Worm (Caenorhabditis elegans) whole organism, late embryonic: ENCODE data around the gene C14C11.7.

ENCODE experiments used
- C08G9.2 ChIP-seq: sonication (generic microtip); optimal IDR thresholded peaks from 2 replicates; lab custom pipeline; 2016; ENCODE audit warnings: mild to moderate bottlenecking, missing genetic modification characterization, moderate library complexity, missing compliant biosample characterization
- C38D4.7 ChIP-seq: fragments of 200-800 bp; sonication (Bioruptor generic); optimal IDR thresholded peaks from 2 replicates; lab custom pipeline; 2018; ENCODE audit warnings: mild to moderate bottlenecking, missing genetic modification characterization, moderate library complexity, missing compliant biosample characterization
- K09A11.1 ChIP-seq: sonication (generic microtip); optimal IDR thresholded peaks from 2 replicates; lab custom pipeline; 2017; ENCODE audit warnings: antibody characterized with exemption, mild to moderate bottlenecking, missing genetic modification characterization, missing compliant biosample characterization; ENCODE audit not compliant: insufficient read depth
- T23F11.4 ChIP-seq: fragments of 200-800 bp; sonication (Bioruptor generic); optimal IDR thresholded peaks from 2 replicates; lab custom pipeline; 2018; ENCODE audit warnings: mild to moderate bottlenecking, missing genetic modification characterization, missing compliant biosample characterization
- ahr-1 ChIP-seq: sonication (generic microtip); optimal IDR thresholded peaks from 2 replicates; lab custom pipeline; 2016; ENCODE audit warnings: missing genetic modification characterization, missing compliant biosample characterization
- ama-1 ChIP-seq: fragments of 150-350 bp; optimal IDR thresholded peaks from 2 replicates; lab custom pipeline; 2014
- ceh-14 ChIP-seq: sonication (generic microtip); optimal IDR thresholded peaks from 2 replicates; lab custom pipeline; 2016; ENCODE audit warnings: missing genotype, missing genetic modification characterization, missing compliant biosample characterization
- ceh-19 ChIP-seq: fragments of 200-800 bp; sonication (Bioruptor generic); optimal IDR thresholded peaks from 2 replicates; lab custom pipeline; 2018; ENCODE audit warnings: mild to moderate bottlenecking, missing genetic modification characterization, missing compliant biosample characterization
- ceh-2 ChIP-seq: sonication (generic microtip); optimal IDR thresholded peaks from 2 replicates; lab custom pipeline; 2016; ENCODE audit warnings: missing genotype, missing genetic modification characterization, missing compliant biosample characterization
- ceh-22 ChIP-seq: sonication (generic microtip); optimal IDR thresholded peaks from 2 replicates; lab custom pipeline; 2017; ENCODE audit warnings: missing biosample characterization, missing genetic modification characterization
- ceh-24 ChIP-seq: sonication (generic microtip); optimal IDR thresholded peaks from 2 replicates; lab custom pipeline; 2016; ENCODE audit warnings: mild to moderate bottlenecking, missing genetic modification characterization, missing compliant biosample characterization
- ceh-30 ChIP-seq: fragments of 150-350 bp; optimal IDR thresholded peaks from 2 replicates; lab custom pipeline; 2014; ENCODE audit warnings: missing biosample characterization, missing genetic modification characterization
- ceh-31 ChIP-seq: sonication (generic microtip); optimal IDR thresholded peaks from 2 replicates; lab custom pipeline; 2016; ENCODE audit warnings: missing genetic modification characterization, missing compliant biosample characterization
- dmd-4 ChIP-seq: sonication (generic microtip); optimal IDR thresholded peaks from 2 replicates; lab custom pipeline; 2016; ENCODE audit warnings: borderline replicate concordance, missing genetic modification characterization, missing compliant biosample characterization
- dve-1 ChIP-seq: sonication (generic microtip); optimal IDR thresholded peaks from 2 replicates; lab custom pipeline; 2017; ENCODE audit warnings: antibody characterized with exemption, mild to moderate bottlenecking, missing genetic modification characterization, missing compliant biosample characterization
- elt-2 ChIP-seq: sonication (generic microtip); optimal IDR thresholded peaks from 2 replicates; lab custom pipeline; 2016; ENCODE audit warnings: missing genetic modification reagents, missing genetic modification characterization, missing compliant biosample characterization
- ets-4 ChIP-seq: sonication (generic microtip); optimal IDR thresholded peaks from 2 replicates; lab custom pipeline; 2016; ENCODE audit warnings: missing genetic modification characterization, missing compliant biosample characterization
- eyg-1 ChIP-seq: sonication (generic microtip); optimal IDR thresholded peaks from 2 replicates; lab custom pipeline; 2016; ENCODE audit warnings: missing genotype, missing genetic modification characterization, missing compliant biosample characterization
- fkh-10 ChIP-seq: fragments of 150-350 bp; optimal IDR thresholded peaks from 2 replicates; lab custom pipeline; 2014; ENCODE audit warnings: missing biosample characterization, missing genetic modification reagents, missing genetic modification characterization
- fkh-6 ChIP-seq: sonication (generic microtip); optimal IDR thresholded peaks from 2 replicates; lab custom pipeline; 2016; ENCODE audit warnings: missing genetic modification characterization, missing compliant biosample characterization
- gmeb-2 ChIP-seq: sonication (generic microtip); optimal IDR thresholded peaks from 2 replicates; lab custom pipeline; 2016; ENCODE audit warnings: missing genetic modification characterization, inconsistent platforms, missing compliant biosample characterization
- hlh-15 ChIP-seq: sonication (generic microtip); optimal IDR thresholded peaks from 2 replicates; lab custom pipeline; 2016; ENCODE audit warnings: missing genetic modification characterization, missing compliant biosample characterization
- hlh-30 ChIP-seq: sonication (generic microtip); optimal IDR thresholded peaks from 2 replicates; lab custom pipeline; 2017; ENCODE audit warnings: antibody characterized with exemption, missing genetic modification characterization, missing compliant biosample characterization; ENCODE audit not compliant: insufficient read depth
- hlh-6 ChIP-seq: sonication (generic microtip); optimal IDR thresholded peaks from 2 replicates; lab custom pipeline; 2016; ENCODE audit warnings: missing genotype, missing genetic modification characterization, missing compliant biosample characterization
- mec-3 ChIP-seq: sonication (generic microtip); optimal IDR thresholded peaks from 2 replicates; lab custom pipeline; 2016; ENCODE audit warnings: borderline replicate concordance, missing genetic modification characterization, missing compliant biosample characterization
- nhr-232 ChIP-seq: sonication (generic microtip); optimal IDR thresholded peaks from 2 replicates; lab custom pipeline; 2016; ENCODE audit warnings: missing genetic modification characterization, missing compliant biosample characterization
- pag-3 ChIP-seq: sonication (generic microtip); optimal IDR thresholded peaks from 2 replicates; lab custom pipeline; 2016; ENCODE audit warnings: missing compliant biosample characterization, missing genetic modification characterization, borderline replicate concordance
- pha-2 ChIP-seq: sonication (generic microtip); optimal IDR thresholded peaks from 2 replicates; lab custom pipeline; 2017; ENCODE audit warnings: mild to moderate bottlenecking, missing genetic modification characterization, missing compliant biosample characterization
- pha-4 ChIP-seq: fragments of 150-350 bp; optimal IDR thresholded peaks from 2 replicates; lab custom pipeline; 2018; ENCODE audit warnings: missing biosample characterization, missing genetic modification reagents, missing genetic modification characterization
- pqm-1 ChIP-seq: sonication (generic microtip); optimal IDR thresholded peaks from 2 replicates; lab custom pipeline; 2016; ENCODE audit warnings: missing genetic modification characterization, missing compliant biosample characterization
- tbx-2 ChIP-seq: sonication (generic microtip); optimal IDR thresholded peaks from 2 replicates; lab custom pipeline; 2016; ENCODE audit warnings: missing genetic modification characterization, missing compliant biosample characterization
- ttx-3 ChIP-seq: sonication (generic microtip); optimal IDR thresholded peaks from 2 replicates; lab custom pipeline; 2016; ENCODE audit warnings: missing genetic modification reagents, missing genetic modification characterization, missing compliant biosample characterization
- unc-86 ChIP-seq: sonication (generic microtip); optimal IDR thresholded peaks from 2 replicates; lab custom pipeline; 2016; ENCODE audit warnings: missing genetic modification characterization, missing compliant biosample characterization
- ztf-16 ChIP-seq: sonication (generic microtip); optimal IDR thresholded peaks from 2 replicates; lab custom pipeline; 2017; ENCODE audit warnings: missing genetic modification characterization, missing compliant biosample characterization

Gene C14C11.7

ce11 chrV:5684534-5684933 lies 18.6 kb upstream of the C14C11.7 start, which contains the start of the genes hmgs-1 and F25B4.4 (continued):
- TF ChIP-seq fkh-10 (GFP tag; lab: Kevin White, UChicago) (no peak), gmeb-2 (no peak), tbx-2 (tag; lab: Kevin White, UChicago) (peak; percentile 69), eyg-1 (tag; lab: Kevin White, UChicago) (no peak), unc-86 (tag; lab: Kevin White, UChicago) (peak; percentile 41), dve-1 (tag; lab: Kevin White, UChicago) (peak; percentile 59), hlh-6 (tag; lab: Kevin White, UChicago) (no peak), ama-1 (lab: Kevin White, UChicago) (no peak), dmd-4 (tag; lab: Kevin White, UChicago) (peak; percentile 9), hlh-30 (tag; lab: Kevin White, UChicago) (peak; percentile 13), ceh-31 (tag; lab: Kevin White, UChicago) (peak; percentile 77), ceh-14 (peak; percentile 15), pag-3 (tag; lab: Kevin White, UChicago) (no peak), hlh-15 (tag; lab: Kevin White, UChicago) (no peak), ceh-24 (tag; lab: Kevin White, UChicago) (no peak), C08G9.2 (tag; lab: Kevin White, UChicago) (no peak)

ce11 chrV:5682530-5682929 lies 16.6 kb upstream of the C14C11.7 start, which contains the start of gene prp-39:
Gene prp-39, minus strand, starts transcription at chrV:5682630.
- TF ChIP-seq dve-1 (tag; lab: Kevin White, UChicago): no peak
- TF ChIP-seq eyg-1 (tag; lab: Kevin White, UChicago): no peak
- TF ChIP-seq ceh-19 (GFP tag; lab: Kevin White, UChicago): no peak
- TF ChIP-seq gmeb-2: no peak
- TF ChIP-seq elt-2: no peak
- TF ChIP-seq ets-4 (tag; lab: Kevin White, UChicago): no peak
- no peak for TF ChIP-seq pha-4
- TF ChIP-seq ceh-22 (tag; lab: Kevin White, UChicago): no peak
- no peak for TF ChIP-seq ztf-16
- TF ChIP-seq hlh-30 (tag; lab: Kevin White, UChicago): no peak
- no peak for TF ChIP-seq pqm-1
- no peak for TF ChIP-seq ama-1 (lab: Kevin White, UChicago)

- peak; percentile 4 for TF ChIP-seq elt-2
- no peak for TF ChIP-seq mec-3 (tag; lab: Kevin White, UChicago)
- no peak for TF ChIP-seq ahr-1 (tag; lab: Kevin White, UChicago)
- no peak for TF ChIP-seq fkh-10 (GFP tag; lab: Kevin White, UChicago)
- TF ChIP-seq pha-2 (tag; lab: Kevin White, UChicago): peak; percentile 3
- TF ChIP-seq, all 69 proteins: peak for 2
Observed at ce11 chrV:5677947-5678346, 12.1 kb upstream of the C14C11.7 start.

- TF ChIP-seq tbx-2 (tag; lab: Kevin White, UChicago) (no peak), C38D4.7 (GFP tag; lab: Kevin White, UChicago) (no peak), fkh-6 (tag; lab: Kevin White, UChicago) (no peak)
Observed at ce11 chrV:5676011-5676410, 10.1 kb upstream of the C14C11.7 start, which contains the start of gene pqn-13. Gene pqn-13, minus strand, starts transcription at chrV:5676111.

- TF ChIP-seq nhr-232 (tag; lab: Kevin White, UChicago): no peak
- TF ChIP-seq ceh-2 (tag; lab: Kevin White, UChicago): no peak
- no peak for TF ChIP-seq K09A11.1 (tag; lab: Kevin White, UChicago)
- TF ChIP-seq T23F11.4 (GFP tag; lab: Kevin White, UChicago): no peak
- no peak for TF ChIP-seq C08G9.2 (tag; lab: Kevin White, UChicago)
- TF ChIP-seq ceh-30 (tag; lab: Kevin White, UChicago): no peak
- TF ChIP-seq gmeb-2: no peak
- TF ChIP-seq ahr-1 (tag; lab: Kevin White, UChicago): no peak
- no peak for TF ChIP-seq ttx-3 (tag; lab: Kevin White, UChicago)
Observed at ce11 chrV:5672270-5672669, 6.4 kb upstream of the C14C11.7 start.
